Fruit fly (Drosophila melanogaster) Kc167 (cell line): Measurements from ENCODE around the gene Srp72.

Experiments
- Myc ChIP-seq: fragments of >200 bp; optimal IDR thresholded peaks from 2 replicates; lab custom pipeline; 2017; ENCODE audit warnings: missing external identifiers
- Sin3A ChIP-seq: fragments of >200 bp; optimal IDR thresholded peaks from 2 replicates; lab custom pipeline; 2018; ENCODE audit warnings: missing external identifiers
- insv ChIP-seq: fragments of >200 bp; optimal IDR thresholded peaks from 3 replicates; lab custom pipeline; 2018; ENCODE audit warnings: missing external identifiers
- ttk ChIP-seq: sonication (Bioruptor generic); optimal IDR thresholded peaks from 2 replicates; lab custom pipeline; 2017; ENCODE audit warnings: missing external identifiers

- TF ChIP-seq Sin3A = no peak
- no peak for TF ChIP-seq insv (lab: Kevin White, UChicago)
- TF ChIP-seq Myc = no peak
- no peak for TF ChIP-seq ttk
These were observed 36.9 kb upstream of the Srp72 start for dm6 chr3R:20551487-20552079.
